Worm (Caenorhabditis elegans): ENCODE results near the gene F56B3.6.

Gene F56B3.6

ce11 chrIV:824854-825253 is 37.0 kb downstream of the F56B3.6 start, which contains the start of gene zipt-15:
Gene zipt-15, minus strand, starts transcription at chrIV:824954.
- TF ChIP-seq lir-1 (GFP tag; conservative IDR thresholded peaks at IDR 0.05) (no peak), ztf-25 (GFP tag; IDR thresholded peaks at IDR 0.05) (no peak), F57C9.4 (tag; optimal IDR thresholded peaks at IDR 0.05) (no peak), Y67H2A.10 (GFP tag; conservative IDR thresholded peaks at IDR 0.05) (no peak), snpc-4 (GFP tag; optimal IDR thresholded peaks at IDR 0.05) (no peak), snpc-4 (tag; optimal IDR thresholded peaks at IDR 0.05) (no peak), F23B12.7 (tag; optimal IDR thresholded peaks at IDR 0.05; ENCODE audit: insufficient read depth) (no peak), tbp1 (GFP tag; optimal IDR thresholded peaks at IDR 0.05) (no peak), rcor-1 (GFP tag; IDR thresholded peaks at IDR 0.05) (no peak), mes-4 (tag; optimal IDR thresholded peaks at IDR 0.05) (no peak), sptf-2 (GFP tag; optimal IDR thresholded peaks at IDR 0.05) (no peak), nfyb-1 (GFP tag; IDR thresholded peaks at IDR 0.05) (no peak), aptf-2 (GFP tag; conservative IDR thresholded peaks at IDR 0.05) (no peak), Y95B8A.8 (GFP tag; IDR thresholded peaks at IDR 0.05) (no peak), pha-4 (tag; optimal IDR thresholded peaks at IDR 0.05) (no peak), ceh-100 (GFP tag; IDR thresholded peaks at IDR 0.05) (no peak), T26A5.8 (tag; optimal IDR thresholded peaks at IDR 0.05) (no peak), F33H1.4 (GFP tag; IDR thresholded peaks at IDR 0.05) (no peak), egl-18 (GFP tag; IDR thresholded peaks at IDR 0.05) (no peak), let-526 (GFP tag; IDR thresholded peaks at IDR 0.05) (no peak)

ce11 chrIV:826145-826544 is 38.3 kb downstream of the F56B3.6 start:
- TF ChIP-seq ama-1 (optimal IDR thresholded peaks at IDR 0.05) = no peak
- no peak for TF ChIP-seq ama-1 (GFP tag; optimal IDR thresholded peaks at IDR 0.05)
- no peak for TF ChIP-seq nfya-1 (tag; optimal IDR thresholded peaks at IDR 0.05; ENCODE audit: borderline replicate concordance, insufficient read depth)
- TF ChIP-seq lsy-27 (tag; optimal IDR thresholded peaks at IDR 0.05; ENCODE audit: borderline replicate concordance, insufficient read depth) = no peak
- TF ChIP-seq attf-6 (GFP tag; IDR thresholded peaks at IDR 0.05) = no peak
- no peak for TF ChIP-seq aptf-3 (GFP tag; IDR thresholded peaks at IDR 0.05)
- TF ChIP-seq mxl-1 (tag; optimal IDR thresholded peaks at IDR 0.05) = no peak
- TF ChIP-seq Y79H2A.3 (GFP tag; conservative IDR thresholded peaks at IDR 0.05) = no peak
- TF ChIP-seq Y53F4B.3 (GFP tag; IDR thresholded peaks at IDR 0.05) = no peak
- TF ChIP-seq lsl-1 (GFP tag; optimal IDR thresholded peaks at IDR 0.05) = no peak
- no peak for TF ChIP-seq ceh-58 (GFP tag; IDR thresholded peaks at IDR 0.05)
- TF ChIP-seq C17E4.6 (GFP tag; IDR thresholded peaks at IDR 0.05) = no peak
- no peak for TF ChIP-seq ztf-25 (GFP tag; IDR thresholded peaks at IDR 0.05)
- no peak for TF ChIP-seq F52B5.7 (tag; optimal IDR thresholded peaks at IDR 0.05)
- no peak for TF ChIP-seq nhr-90 (tag; optimal IDR thresholded peaks at IDR 0.05)
- TF ChIP-seq akir-1 (GFP tag; optimal IDR thresholded peaks at IDR 0.05) = no peak
- no peak for TF ChIP-seq egl-44 (GFP tag; IDR thresholded peaks at IDR 0.05)
- no peak for TF ChIP-seq ekl-4 (GFP tag; IDR thresholded peaks at IDR 0.05)
- TF ChIP-seq pha-4 (tag; optimal IDR thresholded peaks at IDR 0.05) = no peak
- no peak for TF ChIP-seq sdz-38 (tag; optimal IDR thresholded peaks at IDR 0.05)
- TF ChIP-seq madf-8 (GFP tag; conservative IDR thresholded peaks at IDR 0.05) = no peak

- TF ChIP-seq lsl-1 (GFP tag; optimal IDR thresholded peaks at IDR 0.05) (no peak), ceh-91 (GFP tag; IDR thresholded peaks at IDR 0.05) (no peak), D2030.7 (GFP tag; IDR thresholded peaks at IDR 0.05) (no peak), ceh-40 (GFP tag; IDR thresholded peaks at IDR 0.05) (no peak), hsf-1 (GFP tag; IDR thresholded peaks at IDR 0.05) (no peak), hrde-1 (tag; optimal IDR thresholded peaks at IDR 0.05; ENCODE audit: borderline replicate concordance) (no peak), die-1 (tag; optimal IDR thresholded peaks at IDR 0.05) (no peak), lag-1 (GFP tag; IDR thresholded peaks at IDR 0.05) (no peak), cebp-1 (GFP tag; IDR thresholded peaks at IDR 0.05) (no peak), cebp-1 (tag; optimal IDR thresholded peaks at IDR 0.05) (peak; percentile 39), F33H1.4 (GFP tag; IDR thresholded peaks at IDR 0.05) (no peak), bed-1 (GFP tag; IDR thresholded peaks at IDR 0.05) (no peak), dpl-1 (GFP tag; optimal IDR thresholded peaks at IDR 0.05) (no peak)
These were observed 40.6 kb downstream of the F56B3.6 start for ce11 chrIV:828427-828826.
